Fruit fly (Drosophila melanogaster): Measurements from ENCODE around the gene Gnpnat.

Gene Gnpnat

DNA sequence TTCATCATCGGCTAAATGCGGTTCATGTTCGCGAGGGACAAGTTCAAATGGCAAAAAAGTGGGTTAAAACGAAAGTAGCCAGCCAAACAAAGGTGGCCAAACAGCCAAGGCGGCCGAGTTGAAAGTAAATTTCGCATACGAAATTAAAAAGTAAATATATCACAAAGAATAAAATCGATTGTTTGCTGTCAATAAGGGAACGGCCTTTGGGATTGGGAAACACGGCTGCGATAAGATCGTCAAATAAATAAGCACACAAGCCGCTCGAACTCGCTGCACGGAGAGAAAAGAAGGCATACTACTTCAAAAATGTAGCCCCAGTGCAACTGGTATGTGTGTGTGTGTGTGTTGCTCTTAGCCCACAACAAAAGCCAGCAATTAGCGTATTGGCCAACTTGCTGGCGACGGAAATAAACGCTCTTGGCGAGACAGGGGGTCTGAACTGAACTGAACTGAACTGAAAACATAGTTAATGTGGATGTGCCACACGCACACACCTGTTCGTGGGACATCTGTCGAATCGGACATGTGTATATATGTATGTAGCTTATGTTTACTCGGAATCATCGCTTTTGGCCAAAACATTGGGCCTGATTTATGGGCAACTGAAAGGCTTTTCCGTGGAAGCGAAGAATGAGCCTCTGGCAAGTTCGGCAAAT is 49.9 kb downstream of the Gnpnat start:
- TF ChIP-seq h (GFP tag; optimal IDR thresholded peaks at IDR 0.05) (peak; percentile 16), fru (GFP tag; optimal IDR thresholded peaks at IDR 0.05) (peak; percentile 21), rgr (GFP tag; optimal IDR thresholded peaks at IDR 0.05) (peak; percentile 38), dmrt93B (GFP tag; optimal IDR thresholded peaks at IDR 0.05) (peak; percentile 3), CrebA (GFP tag; optimal IDR thresholded peaks at IDR 0.05; ENCODE audit: borderline replicate concordance) (no peak), Hr83 (GFP tag; optimal IDR thresholded peaks at IDR 0.05; ENCODE audit: poor library complexity, severe bottlenecking) (peak; percentile 50), ey (GFP tag; optimal IDR thresholded peaks at IDR 0.05) (no peak), CG9705 (GFP tag; optimal IDR thresholded peaks at IDR 0.05) (no peak), Vsx2 (GFP tag; optimal IDR thresholded peaks at IDR 0.05; ENCODE audit: partially characterized antibody) (no peak), HLH106 (tag; optimal IDR thresholded peaks at IDR 0.05) (no peak), dsf (GFP tag; optimal IDR thresholded peaks at IDR 0.05; ENCODE audit: borderline replicate concordance) (no peak), CG32264 (GFP tag; optimal IDR thresholded peaks at IDR 0.05) (peak; percentile 1), OdsH (GFP tag; optimal IDR thresholded peaks at IDR 0.05) (peak; percentile 23), Hnf4 (GFP tag; optimal IDR thresholded peaks at IDR 0.05) (peak; percentile 9), psq (GFP tag; optimal IDR thresholded peaks at IDR 0.05) (peak; percentile 36), br (GFP tag; optimal IDR thresholded peaks at IDR 0.05) (peak; percentile 54), usp (GFP tag; optimal IDR thresholded peaks at IDR 0.05) (no peak), foxo (GFP tag; optimal IDR thresholded peaks at IDR 0.05) (peak in 1 of 2 experiments; percentile 44), sv (GFP tag; optimal IDR thresholded peaks at IDR 0.05) (no peak), lola (GFP tag; optimal IDR thresholded peaks at IDR 0.05) (no peak), sage (GFP tag; optimal IDR thresholded peaks at IDR 0.05) (peak; percentile 14), Rel (GFP tag; optimal IDR thresholded peaks at IDR 0.05) (no peak), Rel (tag; optimal IDR thresholded peaks at IDR 0.05) (peak; percentile 26)

DNA sequence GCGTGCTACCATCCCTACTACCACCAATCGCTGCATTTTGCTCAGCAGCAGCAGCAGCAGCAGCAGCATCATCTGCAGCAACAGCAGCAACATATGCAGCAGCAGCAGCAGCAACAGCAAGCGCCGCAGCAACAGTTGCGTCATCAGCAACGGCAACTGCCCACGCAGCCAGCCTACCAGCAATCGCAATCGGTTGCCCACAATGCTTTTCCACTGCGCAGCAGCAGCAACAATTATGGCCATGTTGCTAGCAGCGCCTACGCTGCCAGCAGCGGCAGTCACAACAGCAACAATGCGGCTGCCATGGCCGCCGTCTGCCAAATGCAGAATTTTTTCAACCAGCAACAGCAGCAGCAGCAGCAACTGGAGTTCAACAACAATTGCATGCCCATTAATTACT is 52.1 kb downstream of the Gnpnat start:
- TF ChIP-seq foxo (GFP tag; optimal IDR thresholded peaks at IDR 0.05) (no peak), Jra (GFP tag; optimal IDR thresholded peaks at IDR 0.05) (no peak), GATAd (GFP tag; optimal IDR thresholded peaks at IDR 0.05) (no peak), Rel (GFP tag; optimal IDR thresholded peaks at IDR 0.05) (no peak), Rel (tag; optimal IDR thresholded peaks at IDR 0.05) (no peak), CG9705 (GFP tag; optimal IDR thresholded peaks at IDR 0.05) (no peak), dl (GFP tag; optimal IDR thresholded peaks at IDR 0.05; ENCODE audit: insufficient read depth in 1 of 2, partially characterized antibody in 2 of 2) (no peak), woc (GFP tag; optimal IDR thresholded peaks at IDR 0.05) (no peak), HLH106 (tag; optimal IDR thresholded peaks at IDR 0.05) (no peak), Hr83 (GFP tag; optimal IDR thresholded peaks at IDR 0.05; ENCODE audit: poor library complexity, severe bottlenecking) (no peak), sv (GFP tag; optimal IDR thresholded peaks at IDR 0.05) (no peak), ey (GFP tag; optimal IDR thresholded peaks at IDR 0.05) (no peak), Hnf4 (GFP tag; optimal IDR thresholded peaks at IDR 0.05) (no peak), brk (GFP tag; optimal IDR thresholded peaks at IDR 0.05) (no peak), OdsH (GFP tag; optimal IDR thresholded peaks at IDR 0.05) (no peak), sage (GFP tag; optimal IDR thresholded peaks at IDR 0.05) (no peak), rgr (GFP tag; optimal IDR thresholded peaks at IDR 0.05) (no peak)
